Worm (Caenorhabditis elegans) whole organism, L4 larva: ENCODE results near the gene thn-2.

Experiments used
- F26F4.8 ChIP-seq: fragments of 200-800 bp; sonication (Bioruptor generic); conservative IDR thresholded peaks from 2 replicates; pipeline ENCODE4 v1.3.6; 2022; ENCODE audit warnings: missing genetic modification characterization, missing compliant biosample characterization
- T20F7.1 ChIP-seq: fragments of 200-800 bp; sonication (Bioruptor generic); optimal IDR thresholded peaks from 2 replicates; lab custom pipeline; 2018; ENCODE audit warnings: mild to moderate bottlenecking, missing genetic modification characterization, missing compliant biosample characterization
- T26A8.4 ChIP-seq: fragments of 200-800 bp; sonication (Bioruptor generic); IDR thresholded peaks from 2 replicates; pipeline ENCODE4 v1.3.6; 2022; ENCODE audit warnings: missing genetic modification characterization, missing compliant biosample characterization
- Y105C5A.15 ChIP-seq: fragments of 200-800 bp; sonication (Bioruptor generic); IDR thresholded peaks from 2 replicates; pipeline ENCODE4 v1.3.6; 2022; ENCODE audit warnings: missing genetic modification characterization, missing compliant biosample characterization
- ZK546.5 ChIP-seq, 2 experiments: sonication (generic microtip); optimal IDR thresholded peaks; 2 replicates each; lab custom pipeline; 2017; ENCODE audit warnings: missing biosample characterization in 2 of 2, missing genetic modification characterization in 2 of 2
- aha-1 ChIP-seq: fragments of 150-350 bp; peaks from one replicate; lab custom pipeline; 2014; ENCODE audit warnings: missing biosample characterization, missing genetic modification characterization
- ama-1 ChIP-seq: fragments of 150-350 bp; optimal IDR thresholded peaks from 2 replicates; lab custom pipeline; 2014; ENCODE audit warnings: inconsistent platforms, mixed read lengths
- ceh-44 ChIP-seq: fragments of 200-800 bp; sonication (Bioruptor generic); IDR thresholded peaks from 2 replicates; pipeline ENCODE4 v1.3.6; 2022; ENCODE audit warnings: missing genetic modification reagents, missing genetic modification characterization, missing compliant biosample characterization
- ceh-82 ChIP-seq: sonication (generic microtip); optimal IDR thresholded peaks from 2 replicates; lab custom pipeline; 2017; ENCODE audit warnings: missing biosample characterization, missing genetic modification characterization
- ces-1 ChIP-seq: fragments of 150-350 bp; sonication (generic microtip); optimal IDR thresholded peaks from 4 replicates; lab custom pipeline; 2014; ENCODE audit warnings: missing biosample characterization, missing genetic modification reagents, missing genetic modification characterization
- cey-2 ChIP-seq: sonication (generic microtip); optimal IDR thresholded peaks from 3 replicates; lab custom pipeline; 2017; ENCODE audit warnings: missing genetic modification characterization, mild to moderate bottlenecking, missing compliant biosample characterization, antibody characterized with exemption, borderline replicate concordance; ENCODE audit not compliant: insufficient read depth
- daf-16 ChIP-seq, 3 experiments: sonication (generic microtip); optimal IDR thresholded peaks; 2 replicates each; lab custom pipeline; 2016 to 2017; ENCODE audit warnings: missing genetic modification characterization in 3 of 3, missing genetic modification reagents in 3 of 3, mild to moderate bottlenecking in 2 of 3, missing compliant biosample characterization in 2 of 3, missing biosample characterization in 1 of 3, moderate library complexity in 1 of 3
- daf-19 ChIP-seq: fragments of 200-800 bp; sonication (Bioruptor generic); conservative IDR thresholded peaks from 2 replicates; pipeline ENCODE4 v1.3.6; 2022; ENCODE audit warnings: missing genetic modification characterization, missing compliant biosample characterization
- daf-8 ChIP-seq: fragments of 200-800 bp; sonication (Bioruptor generic); IDR thresholded peaks from 2 replicates; pipeline ENCODE4 v1.3.6; 2022; ENCODE audit warnings: missing genetic modification characterization, missing compliant biosample characterization
- dmd-9 ChIP-seq: fragments of 200-800 bp; sonication (Bioruptor generic); IDR thresholded peaks from 2 replicates; pipeline ENCODE4 v1.3.6; 2022; ENCODE audit warnings: missing genetic modification reagents, missing genetic modification characterization, missing compliant biosample characterization
- gei-8 ChIP-seq: fragments of 200-800 bp; sonication (Bioruptor generic); optimal IDR thresholded peaks from 2 replicates; lab custom pipeline; 2018; ENCODE audit warnings: mild to moderate bottlenecking, missing genetic modification characterization, missing compliant biosample characterization
- hif-1 ChIP-seq, 2 experiments: sonication (generic microtip); optimal IDR thresholded peaks; 2 replicates each; lab custom pipeline; 2016 to 2017; ENCODE audit warnings: missing compliant biosample characterization in 2 of 2, missing genetic modification characterization in 2 of 2, missing genetic modification reagents in 2 of 2, missing genotype in 2 of 2, mild to moderate bottlenecking in 1 of 2
- hlh-30 ChIP-seq: sonication (generic microtip); optimal IDR thresholded peaks from 2 replicates; lab custom pipeline; 2017; ENCODE audit warnings: antibody characterized with exemption, mild to moderate bottlenecking, missing genetic modification characterization, missing compliant biosample characterization; ENCODE audit not compliant: insufficient read depth
- jun-1 ChIP-seq: fragments of 150-350 bp; optimal IDR thresholded peaks from 2 replicates; lab custom pipeline; 2014; ENCODE audit warnings: missing biosample characterization, missing genetic modification reagents, missing genetic modification characterization
- lin-13 ChIP-seq: fragments of 150-350 bp; optimal IDR thresholded peaks from 2 replicates; lab custom pipeline; 2014; ENCODE audit warnings: missing biosample characterization, missing genetic modification reagents, missing genetic modification characterization
- lin-29 ChIP-seq: fragments of 200-800 bp; sonication (Bioruptor generic); IDR thresholded peaks from 2 replicates; pipeline ENCODE4 v1.3.6; 2022; ENCODE audit warnings: missing genetic modification reagents, missing genetic modification characterization, missing compliant biosample characterization
- lsy-2 ChIP-seq, 2 experiments: fragments of 150-350 bp in 1 of 2; sonication (generic microtip) in 1 of 2; optimal IDR thresholded peaks; 2 replicates each; lab custom pipeline; 2014 to 2017; ENCODE audit warnings: missing biosample characterization in 2 of 2, missing genetic modification characterization in 2 of 2
- mdl-1 ChIP-seq, 2 experiments: fragments of 150-350 bp in 1 of 2; sonication (generic microtip) in 1 of 2; optimal IDR thresholded peaks; 2 replicates each; lab custom pipeline; 2014 to 2017; ENCODE audit warnings: missing biosample characterization in 2 of 2, missing genetic modification characterization in 2 of 2
- nhr-10 ChIP-seq: fragments of 150-350 bp; optimal IDR thresholded peaks from 2 replicates; lab custom pipeline; 2014; ENCODE audit warnings: missing biosample characterization, missing genetic modification characterization
- nhr-111 ChIP-seq: fragments of 200-800 bp; sonication (Bioruptor generic); optimal IDR thresholded peaks from 2 replicates; lab custom pipeline; 2018; ENCODE audit warnings: mild to moderate bottlenecking, missing genetic modification characterization, missing compliant biosample characterization
- nhr-237 ChIP-seq: sonication (generic microtip); optimal IDR thresholded peaks from 2 replicates; lab custom pipeline; 2017; ENCODE audit warnings: missing biosample characterization, missing genetic modification characterization
- nhr-28 ChIP-seq: fragments of 150-350 bp; optimal IDR thresholded peaks from 2 replicates; lab custom pipeline; 2014; ENCODE audit warnings: missing biosample characterization, missing genetic modification characterization
- nhr-41 ChIP-seq: fragments of 200-800 bp; sonication (Bioruptor generic); IDR thresholded peaks from 2 replicates; pipeline ENCODE4 v1.3.6; 2022; ENCODE audit warnings: missing genetic modification reagents, missing genetic modification characterization, missing compliant biosample characterization
- sdz-12 ChIP-seq: fragments of 200-800 bp; sonication (Bioruptor generic); optimal IDR thresholded peaks from 2 replicates; lab custom pipeline; 2018; ENCODE audit warnings: mild to moderate bottlenecking, missing genetic modification characterization, missing compliant biosample characterization
- snpc-4 ChIP-seq: fragments of 150-350 bp; optimal IDR thresholded peaks from 2 replicates; lab custom pipeline; 2014; ENCODE audit warnings: missing biosample characterization, missing genetic modification characterization
- spr-3 ChIP-seq: fragments of 200-800 bp; sonication (Bioruptor generic); optimal IDR thresholded peaks from 2 replicates; lab custom pipeline; 2018; ENCODE audit warnings: mild to moderate bottlenecking, missing genetic modification characterization, missing compliant biosample characterization
- tag-97 ChIP-seq: fragments of 200-800 bp; sonication (Bioruptor generic); IDR thresholded peaks from 2 replicates; pipeline ENCODE4 v1.3.6; 2022; ENCODE audit warnings: missing genetic modification characterization, missing compliant biosample characterization
- unc-130 ChIP-seq: sonication (generic microtip); optimal IDR thresholded peaks from 2 replicates; lab custom pipeline; 2016; ENCODE audit warnings: missing genetic modification reagents, missing genetic modification characterization, missing compliant biosample characterization
- unc-62 ChIP-seq, 3 experiments: fragments of 150-350 bp in 1 of 3; sonication (generic microtip); optimal IDR thresholded peaks in 2 of 3; peaks in 1 of 3; 1 replicate in 1 of 3; 2 replicates in 2 of 3; lab custom pipeline; 2014 to 2017; ENCODE audit warnings: missing biosample characterization in 3 of 3, missing genetic modification characterization in 3 of 3, missing genetic modification reagents in 3 of 3, missing genotype in 1 of 3
- zfp-3 ChIP-seq: fragments of 200-800 bp; sonication (Bioruptor generic); conservative IDR thresholded peaks from 2 replicates; pipeline ENCODE4 v1.3.6; 2022; ENCODE audit warnings: missing genetic modification reagents, missing genetic modification characterization, missing compliant biosample characterization
- zip-2 ChIP-seq: fragments of 150-350 bp; optimal IDR thresholded peaks from 2 replicates; lab custom pipeline; 2014; ENCODE audit warnings: missing biosample characterization, missing genetic modification characterization

The thn-2 gene

DNA sequence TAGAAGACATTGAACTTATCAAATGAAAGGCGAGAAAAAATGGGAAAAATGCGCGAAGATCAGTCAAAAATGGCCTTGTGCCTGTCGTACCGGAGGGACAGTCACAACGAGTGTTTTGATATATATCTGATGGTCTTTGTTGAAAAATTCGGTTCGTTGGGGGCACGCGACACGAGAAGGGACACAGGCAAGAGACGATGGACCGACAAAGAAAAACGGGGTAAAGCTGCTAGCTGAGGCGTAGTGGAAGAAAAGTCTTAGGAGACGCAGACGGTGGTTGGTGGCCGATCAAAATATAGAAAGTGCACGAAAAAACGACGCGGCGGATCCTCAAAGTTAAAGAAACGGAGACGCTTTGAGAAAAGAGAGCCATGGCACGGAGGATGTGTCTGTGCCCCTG is 47.7 kb upstream of the thn-2 start (continued):
- TF ChIP-seq ceh-82 (tag; lab: Kevin White, UChicago) (no peak), F26F4.8 (GFP tag; lab: Robert Waterston, UW) (no peak), nhr-10 (no peak), aha-1 (tag; lab: Kevin White, UChicago) (no peak), lsy-2 (tag; optimal IDR thresholded peaks at IDR 0.05; lab: Kevin White, UChicago) (no peak), ama-1 (no peak), zip-2 (tag; lab: Kevin White, UChicago) (no peak), unc-130 (GFP tag; lab: Kevin White, UChicago) (no peak), gei-8 (GFP tag; lab: Kevin White, UChicago) (no peak), spr-3 (no peak), nhr-28 (tag; lab: Kevin White, UChicago) (no peak), jun-1 (tag; lab: Kevin White, UChicago) (no peak), T26A8.4 (GFP tag; lab: Robert Waterston, UW) (no peak), daf-16 (GFP tag; optimal IDR thresholded peaks at IDR 0.05; lab: Kevin White, UChicago) (peak in 1 of 2 experiments; percentile 42), daf-16 (tag; optimal IDR thresholded peaks at IDR 0.05; lab: Kevin White, UChicago) (no peak), Y105C5A.15 (GFP tag; lab: Robert Waterston, UW) (no peak), mdl-1 (tag; optimal IDR thresholded peaks at IDR 0.05; lab: Kevin White, UChicago) (peak in 1 of 2 experiments; percentile 26), daf-8 (no peak), lin-29 (GFP tag; lab: Robert Waterston, UW) (no peak), ZK546.5 (tag; optimal IDR thresholded peaks at IDR 0.05; lab: Kevin White, UChicago) (no peak), hlh-30 (tag; lab: Kevin White, UChicago) (peak; percentile 63), daf-19 (no peak), nhr-111 (GFP tag; lab: Kevin White, UChicago) (no peak), hif-1 (tag; optimal IDR thresholded peaks at IDR 0.05; lab: Kevin White, UChicago) (peak in 1 of 2 experiments; percentile 28), ceh-44 (GFP tag; lab: Robert Waterston, UW) (no peak)

DNA sequence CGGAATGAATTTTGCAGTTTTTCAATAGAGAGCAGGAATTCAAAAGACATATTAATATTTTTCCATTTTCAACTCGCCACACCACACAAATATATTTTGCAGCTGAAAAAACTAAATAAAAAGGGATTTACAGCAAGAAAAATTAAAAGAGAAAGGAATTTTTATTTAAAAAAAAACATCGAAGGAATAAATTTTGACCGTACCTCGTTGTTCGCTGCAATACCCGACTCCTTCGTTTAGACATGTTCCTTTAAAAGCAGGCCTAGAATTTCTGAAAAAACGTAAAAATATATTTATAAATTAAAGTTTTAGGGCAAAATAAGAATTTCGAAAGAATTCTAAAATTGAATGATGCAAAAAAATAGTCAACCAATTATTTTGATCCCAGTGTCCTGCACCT is 47.2 kb upstream of the thn-2 start, which contains the start of gene F19B6.1:
Gene F19B6.1, minus strand, starts transcription at position 278 of the 400 bp plus-strand sequence.
- TF ChIP-seq lin-13 (GFP tag; lab: Kevin White, UChicago) = no peak
- no peak for TF ChIP-seq nhr-41 (GFP tag; lab: Robert Waterston, UW)
- TF ChIP-seq unc-62 (GFP tag; optimal IDR thresholded peaks at IDR 0.05 in 1 of 2; lab: Kevin White, UChicago) = no peak
- TF ChIP-seq unc-62 (tag; optimal IDR thresholded peaks at IDR 0.05; lab: Kevin White, UChicago) = no peak
- TF ChIP-seq unc-130 (GFP tag; lab: Kevin White, UChicago) = no peak
- no peak for TF ChIP-seq dmd-9 (GFP tag; lab: Robert Waterston, UW)
- TF ChIP-seq snpc-4 (tag; lab: Kevin White, UChicago) = no peak
- TF ChIP-seq T20F7.1 (GFP tag; lab: Kevin White, UChicago) = no peak
- no peak for TF ChIP-seq ceh-44 (GFP tag; lab: Robert Waterston, UW)
- no peak for TF ChIP-seq nhr-237 (tag; lab: Kevin White, UChicago)
- TF ChIP-seq ces-1 (GFP tag; lab: Kevin White, UChicago) = no peak
- TF ChIP-seq sdz-12 (GFP tag; lab: Kevin White, UChicago) = no peak
- TF ChIP-seq cey-2 (tag; lab: Kevin White, UChicago) = no peak
- TF ChIP-seq lsy-2 (tag; optimal IDR thresholded peaks at IDR 0.05; lab: Kevin White, UChicago) = no peak
- no peak for TF ChIP-seq zfp-3 (GFP tag; lab: Robert Waterston, UW)
- TF ChIP-seq tag-97 (GFP tag; lab: Robert Waterston, UW) = no peak
- TF ChIP-seq, all 104 proteins: peak for 0
